Worm (Caenorhabditis elegans) whole organism, L1 larva: ENCODE results near the gene ZK829.3.

Source experiments
- aha-1 ChIP-seq: fragments of 150-350 bp; optimal IDR thresholded peaks from 2 replicates; lab custom pipeline; 2014; ENCODE audit warnings: missing biosample characterization, missing genetic modification characterization
- fos-1 ChIP-seq: fragments of 150-350 bp; optimal IDR thresholded peaks from 2 replicates; lab custom pipeline; 2014; ENCODE audit warnings: missing biosample characterization, missing genetic modification characterization
- skn-1 ChIP-seq: fragments of 150-350 bp; optimal IDR thresholded peaks from 2 replicates; lab custom pipeline; 2014; ENCODE audit warnings: missing biosample characterization, missing genetic modification characterization

ce11 chrIV:11893336-11893735 lies 52.2 kb downstream of the ZK829.3 start:
- TF ChIP-seq fos-1 (no peak), skn-1 (tag; lab: Kevin White, UChicago) (no peak), aha-1 (tag; lab: Kevin White, UChicago) (no peak)
